Worm (Caenorhabditis elegans) whole organism, L1 larva: ENCODE measurements around the gene best-1.
A peak's percentile ranks its signal among the peaks of the same experiment; 100 is the strongest.

Experiments
- C34B4.2 ChIP-seq: sonication (generic microtip); optimal IDR thresholded peaks from 2 replicates; lab custom pipeline; 2017; ENCODE audit warnings: mild to moderate bottlenecking, missing genetic modification characterization, missing compliant biosample characterization
- F16B12.6 ChIP-seq: fragments of 150-350 bp; optimal IDR thresholded peaks from 2 replicates; lab custom pipeline; 2014; ENCODE audit warnings: missing biosample characterization, missing genetic modification characterization
- blmp-1 ChIP-seq: fragments of 150-350 bp; optimal IDR thresholded peaks from 2 replicates; lab custom pipeline; 2014; ENCODE audit warnings: missing biosample characterization, missing genetic modification characterization
- ceh-8 ChIP-seq: fragments of 200-800 bp; sonication (Bioruptor generic); optimal IDR thresholded peaks from 2 replicates; lab custom pipeline; 2018; ENCODE audit warnings: mild to moderate bottlenecking, missing genetic modification characterization, moderate library complexity, missing compliant biosample characterization
- ceh-90 ChIP-seq: sonication (generic microtip); optimal IDR thresholded peaks from 2 replicates; lab custom pipeline; 2016; ENCODE audit warnings: missing genetic modification characterization, missing compliant biosample characterization
- dpl-1 ChIP-seq, 3 experiments: fragments of 150-350 bp in 2 of 3; sonication (generic microtip) in 1 of 3; optimal IDR thresholded peaks; 2 replicates each; lab custom pipeline; 2014 to 2017; ENCODE audit warnings: missing biosample characterization in 3 of 3, missing genetic modification characterization in 3 of 3, missing genetic modification reagents in 3 of 3
- dsc-1 ChIP-seq: sonication (generic microtip); optimal IDR thresholded peaks from 2 replicates; lab custom pipeline; 2016; ENCODE audit warnings: mild to moderate bottlenecking, missing genetic modification characterization, missing compliant biosample characterization
- efl-1 ChIP-seq, 4 experiments: fragments of 150-350 bp; optimal IDR thresholded peaks in 3 of 4; peaks in 1 of 4; 1 replicate in 1 of 4; 2 replicates in 3 of 4; lab custom pipeline; 2014; ENCODE audit warnings: missing biosample characterization in 2 of 4, missing genetic modification characterization in 2 of 4, missing genetic modification reagents in 2 of 4
- egl-13 ChIP-seq: sonication (generic microtip); optimal IDR thresholded peaks from 2 replicates; lab custom pipeline; 2016; ENCODE audit warnings: missing genotype, missing genetic modification reagents, missing genetic modification characterization, missing compliant biosample characterization
- elt-3 ChIP-seq, 6 experiments: fragments of 150-350 bp in 1 of 6; sonication (generic microtip); optimal IDR thresholded peaks; 2 replicates each; lab custom pipeline; 2017 to 2018; ENCODE audit warnings: missing biosample characterization in 6 of 6, missing genetic modification characterization in 6 of 6, inconsistent platforms in 1 of 6
- fkh-8 ChIP-seq: sonication (generic microtip); optimal IDR thresholded peaks from 2 replicates; lab custom pipeline; 2016; ENCODE audit warnings: mild to moderate bottlenecking, missing genetic modification characterization, missing compliant biosample characterization
- fos-1 ChIP-seq: fragments of 150-350 bp; optimal IDR thresholded peaks from 2 replicates; lab custom pipeline; 2014; ENCODE audit warnings: missing biosample characterization, missing genetic modification characterization
- irx-1 ChIP-seq: sonication (generic microtip); optimal IDR thresholded peaks from 2 replicates; lab custom pipeline; 2016; ENCODE audit warnings: missing genetic modification characterization, missing compliant biosample characterization
- jun-1 ChIP-seq: fragments of 150-350 bp; optimal IDR thresholded peaks from 2 replicates; lab custom pipeline; 2014; ENCODE audit warnings: missing biosample characterization, missing genetic modification reagents, missing genetic modification characterization
- lin-13 ChIP-seq: fragments of 150-350 bp; optimal IDR thresholded peaks from 2 replicates; lab custom pipeline; 2014; ENCODE audit warnings: missing biosample characterization, missing genetic modification reagents, missing genetic modification characterization
- lin-14 ChIP-seq: fragments of 200-800 bp; sonication (Bioruptor generic); optimal IDR thresholded peaks from 2 replicates; lab custom pipeline; 2018; ENCODE audit warnings: mild to moderate bottlenecking, missing genetic modification characterization, moderate library complexity, missing compliant biosample characterization
- lsy-2 ChIP-seq, 2 experiments: fragments of 150-350 bp; optimal IDR thresholded peaks; 2 replicates each; lab custom pipeline; 2014; ENCODE audit warnings: missing biosample characterization in 2 of 2, missing genetic modification characterization in 2 of 2
- mab-9 ChIP-seq: fragments of 200-800 bp; sonication (Bioruptor generic); IDR thresholded peaks from 2 replicates; pipeline ENCODE4 v1.3.6; 2022; ENCODE audit warnings: missing genetic modification reagents, missing genetic modification characterization, missing compliant biosample characterization
- mef-2 ChIP-seq: fragments of 150-350 bp; optimal IDR thresholded peaks from 2 replicates; lab custom pipeline; 2014; ENCODE audit warnings: missing biosample characterization, missing genetic modification characterization
- mep-1 ChIP-seq: fragments of 150-350 bp; optimal IDR thresholded peaks from 2 replicates; lab custom pipeline; 2014; ENCODE audit warnings: missing biosample characterization, missing genetic modification characterization
- nhr-12 ChIP-seq: sonication (generic microtip); optimal IDR thresholded peaks from 2 replicates; lab custom pipeline; 2017; ENCODE audit warnings: missing biosample characterization, missing genetic modification characterization
- nhr-19 ChIP-seq: fragments of 200-800 bp; sonication (Bioruptor generic); conservative IDR thresholded peaks from 2 replicates; pipeline ENCODE4 v1.3.6; 2022; ENCODE audit warnings: missing genetic modification characterization, missing compliant biosample characterization
- nhr-20 ChIP-seq: sonication (generic microtip); optimal IDR thresholded peaks from 2 replicates; lab custom pipeline; 2016; ENCODE audit warnings: mild to moderate bottlenecking, missing genetic modification characterization, missing compliant biosample characterization
- nhr-237 ChIP-seq: fragments of 150-350 bp; optimal IDR thresholded peaks from 2 replicates; lab custom pipeline; 2014; ENCODE audit warnings: missing biosample characterization, missing genetic modification characterization
- nhr-85 ChIP-seq: sonication (generic microtip); peaks from one replicate; lab custom pipeline; 2016; ENCODE audit warnings: missing genetic modification characterization, inconsistent platforms, missing compliant biosample characterization
- pag-3 ChIP-seq: sonication (generic microtip); optimal IDR thresholded peaks from 2 replicates; lab custom pipeline; 2017; ENCODE audit warnings: missing genetic modification characterization, mild to moderate bottlenecking, missing compliant biosample characterization, antibody characterized with exemption, borderline replicate concordance; ENCODE audit not compliant: insufficient read depth
- pax-3 ChIP-seq: fragments of 200-800 bp; sonication (Bioruptor generic); optimal IDR thresholded peaks from 2 replicates; lab custom pipeline; 2018; ENCODE audit warnings: mild to moderate bottlenecking, missing genetic modification characterization, moderate library complexity, missing compliant biosample characterization
- skn-1 ChIP-seq: fragments of 150-350 bp; optimal IDR thresholded peaks from 2 replicates; lab custom pipeline; 2014; ENCODE audit warnings: missing biosample characterization, missing genetic modification characterization
- snu-23 ChIP-seq: sonication (generic microtip); optimal IDR thresholded peaks from 2 replicates; lab custom pipeline; 2016; ENCODE audit warnings: missing genetic modification characterization, missing compliant biosample characterization
- swsn-7 ChIP-seq: sonication (generic microtip); optimal IDR thresholded peaks from 2 replicates; lab custom pipeline; 2016; ENCODE audit warnings: missing genetic modification characterization, missing compliant biosample characterization
- tbx-2 ChIP-seq: sonication (generic microtip); optimal IDR thresholded peaks from 2 replicates; lab custom pipeline; 2016; ENCODE audit warnings: missing genetic modification characterization, missing compliant biosample characterization
- unc-130 ChIP-seq: fragments of 150-350 bp; optimal IDR thresholded peaks from 2 replicates; lab custom pipeline; 2017; ENCODE audit warnings: missing biosample characterization, missing genetic modification characterization, inconsistent platforms
- zip-4 ChIP-seq: fragments of 200-800 bp; sonication (Bioruptor generic); optimal IDR thresholded peaks from 2 replicates; lab custom pipeline; 2018; ENCODE audit warnings: mild to moderate bottlenecking, missing genetic modification characterization, moderate library complexity, missing compliant biosample characterization

The best-1 gene

DNA sequence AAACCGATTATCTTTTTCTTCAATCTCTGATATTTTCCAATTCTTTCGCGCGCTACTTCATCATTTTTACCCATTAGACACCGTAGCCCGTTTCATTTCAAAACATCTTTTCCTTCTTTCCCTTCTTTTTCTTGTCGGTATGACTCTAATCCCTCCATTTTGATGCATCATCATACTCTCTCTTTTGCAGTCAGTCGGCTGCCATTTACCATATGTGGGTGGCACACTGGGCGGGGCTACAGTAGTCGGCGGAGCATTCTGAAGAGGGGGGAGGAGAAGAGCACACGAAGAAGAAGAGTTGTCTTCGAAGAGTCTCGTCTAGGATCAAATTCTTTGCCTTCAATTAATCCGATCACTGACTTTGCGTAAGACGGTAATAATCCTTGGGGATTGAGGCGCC, 9.2 kb upstream of the best-1 start, which contains the start of gene unc-30:
Gene unc-30 (plus strand): TSS at position 184 of the 400 bp plus-strand sequence.
- TF ChIP-seq ceh-90 (tag; lab: Kevin White, UChicago): no peak
- TF ChIP-seq nhr-12 (tag; lab: Kevin White, UChicago): no peak
- no peak for TF ChIP-seq dpl-1 (GFP tag; optimal IDR thresholded peaks at IDR 0.05; lab: Kevin White, UChicago)
- 0 out of 2 replicates have a peak, but pooled peaks have one; percentile 26 for TF ChIP-seq mab-9
- TF ChIP-seq zip-4 (GFP tag; lab: Kevin White, UChicago): no peak
- no peak for TF ChIP-seq skn-1
- TF ChIP-seq lin-14 (GFP tag; lab: Kevin White, UChicago): peak; percentile 27
- TF ChIP-seq lsy-2 (tag; optimal IDR thresholded peaks at IDR 0.05; lab: Kevin White, UChicago): peak in 1 of 2 experiments; percentile 8

DNA sequence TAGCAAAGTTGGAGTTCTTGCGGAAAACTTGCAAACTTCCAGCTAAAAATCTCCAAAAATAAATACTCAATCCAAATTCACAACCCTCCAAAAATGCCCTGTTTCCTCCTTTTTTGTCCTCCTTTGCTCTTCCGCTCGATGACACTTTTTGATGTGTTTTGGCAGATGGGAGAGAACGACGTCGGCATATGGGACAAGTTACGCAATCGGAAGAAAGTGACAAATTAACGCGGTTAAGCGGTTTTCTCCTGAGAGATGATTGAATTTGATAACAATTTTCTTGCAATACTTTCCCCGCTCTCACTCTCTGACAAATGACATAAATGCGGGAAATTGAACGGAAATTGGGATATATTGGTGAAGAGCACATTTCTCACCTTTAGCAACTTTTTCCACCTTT, 7.1 kb upstream of the best-1 start:
- TF ChIP-seq blmp-1 (peak; percentile 87), mep-1 (tag; lab: Kevin White, UChicago) (no peak)

- no peak for TF ChIP-seq nhr-85
- no peak for TF ChIP-seq ceh-8 (GFP tag; lab: Kevin White, UChicago)
- TF ChIP-seq pag-3 (tag; lab: Kevin White, UChicago): no peak
- TF ChIP-seq irx-1 (tag; lab: Kevin White, UChicago): no peak
Observed at ce11 chrIV:13112982-13113381, 3.4 kb upstream of the best-1 start, which contains the start of gene best-2. Gene best-2 (minus strand): TSS chrIV:13113082.

DNA sequence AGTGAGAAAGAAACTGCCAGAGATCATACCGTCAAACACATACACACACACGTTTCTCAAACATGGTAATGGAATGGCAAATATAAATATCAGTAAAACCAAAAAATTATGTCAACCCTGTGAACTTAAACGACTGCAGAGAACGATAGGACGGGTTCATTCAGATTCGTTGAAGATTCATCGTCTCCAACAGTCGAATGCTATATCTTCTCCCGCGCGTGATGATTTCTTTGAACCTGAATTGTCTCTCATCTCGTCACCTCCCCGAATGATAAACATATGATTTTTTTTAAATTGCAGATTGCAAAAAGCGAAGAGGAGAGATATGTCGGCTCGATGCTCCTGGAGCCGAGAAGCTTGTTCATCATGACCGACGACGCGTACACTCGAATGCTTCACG, 1.3 kb upstream of the best-1 start:
- TF ChIP-seq elt-3 (tag; optimal IDR thresholded peaks at IDR 0.05; lab: Kevin White, UChicago) (peak in 3 of 6 experiments; percentile 66 to 82 (median 66)), dpl-1 (GFP tag; optimal IDR thresholded peaks at IDR 0.05; lab: Kevin White, UChicago) (no peak), lin-13 (GFP tag; lab: Kevin White, UChicago) (no peak), C34B4.2 (tag; lab: Kevin White, UChicago) (no peak), dsc-1 (tag; lab: Kevin White, UChicago) (no peak), egl-13 (tag; lab: Kevin White, UChicago) (no peak), snu-23 (GFP tag; lab: Kevin White, UChicago) (peak; percentile 15), nhr-237 (tag; lab: Kevin White, UChicago) (no peak), F16B12.6 (no peak), nhr-20 (tag; lab: Kevin White, UChicago) (peak; percentile 19), tbx-2 (tag; lab: Kevin White, UChicago) (no peak), jun-1 (no peak), lin-14 (GFP tag; lab: Kevin White, UChicago) (peak; percentile 11), fkh-8 (tag; lab: Kevin White, UChicago) (no peak), fos-1 (tag; lab: Kevin White, UChicago) (no peak), blmp-1 (peak; percentile 74), lsy-2 (tag; optimal IDR thresholded peaks at IDR 0.05; lab: Kevin White, UChicago) (peak in 1 of 2 experiments; percentile 19), nhr-19 (GFP tag; lab: Robert Waterston, UW) (peak; percentile 27; the same call in 1 of the 2 replicates), pax-3 (no peak), unc-130 (tag; lab: Kevin White, UChicago) (peak; percentile 1)

DNA sequence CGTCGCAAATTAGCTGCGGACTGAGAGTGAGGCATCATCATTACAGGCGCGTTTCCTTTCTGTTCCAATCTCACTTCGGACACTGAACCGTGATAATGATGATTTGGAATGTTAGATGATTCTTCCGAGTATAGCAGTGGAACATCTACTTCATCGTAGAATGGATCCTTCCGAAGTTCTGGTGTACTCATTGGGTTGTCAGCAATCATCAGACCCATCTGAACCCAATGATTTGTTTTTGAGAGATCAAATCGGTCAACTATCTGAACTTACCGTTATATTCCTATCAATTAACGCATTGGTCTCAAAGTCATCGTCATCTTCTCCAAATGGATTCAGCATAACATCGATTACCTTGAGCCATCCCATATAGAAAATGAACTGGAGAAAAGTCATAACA, 1.1 kb downstream of the best-1 start:
- TF ChIP-seq efl-1 (optimal IDR thresholded peaks at IDR 0.05; lab: Kevin White, UChicago) (no peak), efl-1 (GFP tag; optimal IDR thresholded peaks at IDR 0.05 in 1 of 2; lab: Kevin White, UChicago) (no peak), blmp-1 (peak; percentile 2), mef-2 (tag; lab: Kevin White, UChicago) (no peak), dpl-1 (GFP tag; optimal IDR thresholded peaks at IDR 0.05; lab: Kevin White, UChicago) (no peak), pag-3 (tag; lab: Kevin White, UChicago) (no peak), swsn-7 (no peak), C34B4.2 (tag; lab: Kevin White, UChicago) (no peak)
